Worm (Caenorhabditis elegans) whole organism, young adult: Measurements from ENCODE around the gene C16D9.9.

Experiments
- B0336.3 ChIP-seq: fragments of 200-800 bp; sonication (Bioruptor generic); IDR thresholded peaks from 2 replicates; pipeline ENCODE4 v1.3.6; 2022; ENCODE audit warnings: missing genetic modification characterization, missing compliant biosample characterization
- C06A6.2 ChIP-seq: fragments of 200-800 bp; sonication (Bioruptor generic); conservative IDR thresholded peaks from 2 replicates; pipeline ENCODE4 v1.3.6; 2022; ENCODE audit warnings: missing genetic modification characterization, missing compliant biosample characterization
- D2030.7 ChIP-seq: fragments of 200-800 bp; sonication (Bioruptor generic); IDR thresholded peaks from 2 replicates; pipeline ENCODE4 v1.3.6; 2022; ENCODE audit warnings: missing genetic modification reagents, missing genetic modification characterization, missing compliant biosample characterization
- F23B12.7 ChIP-seq: sonication (generic microtip); optimal IDR thresholded peaks from 2 replicates; lab custom pipeline; 2017; ENCODE audit warnings: missing genetic modification characterization, mild to moderate bottlenecking, missing compliant biosample characterization, antibody characterized with exemption, moderate library complexity; ENCODE audit not compliant: insufficient read depth
- F33H1.4 ChIP-seq: fragments of 200-800 bp; sonication (Bioruptor generic); IDR thresholded peaks from 2 replicates; pipeline ENCODE4 v1.3.6; 2022; ENCODE audit warnings: missing genetic modification reagents, missing genetic modification characterization, missing compliant biosample characterization
- F37B4.10 ChIP-seq: fragments of 200-800 bp; sonication (Bioruptor generic); IDR thresholded peaks from 2 replicates; pipeline ENCODE4 v1.3.6; 2022; ENCODE audit warnings: missing genetic modification characterization, missing compliant biosample characterization
- F55B11.4 ChIP-seq: sonication (generic microtip); optimal IDR thresholded peaks from 2 replicates; lab custom pipeline; 2016; ENCODE audit warnings: missing compliant biosample characterization, missing genetic modification characterization, borderline replicate concordance; ENCODE audit not compliant: insufficient read depth
- F57C9.4 ChIP-seq: sonication (generic microtip); optimal IDR thresholded peaks from 2 replicates; lab custom pipeline; 2017; ENCODE audit warnings: mild to moderate bottlenecking, missing genetic modification characterization, missing compliant biosample characterization
- Y53G8AR.9 ChIP-seq: fragments of 200-800 bp; sonication (Bioruptor generic); conservative IDR thresholded peaks from 2 replicates; pipeline ENCODE4 v1.3.6; 2022; ENCODE audit warnings: missing genetic modification reagents, missing genetic modification characterization, missing compliant biosample characterization
- Y67H2A.10 ChIP-seq: fragments of 200-800 bp; sonication (Bioruptor generic); conservative IDR thresholded peaks from 2 replicates; pipeline ENCODE4 v1.3.6; 2022; ENCODE audit warnings: missing genetic modification reagents, missing genetic modification characterization, missing compliant biosample characterization
- Y79H2A.3 ChIP-seq: fragments of 200-800 bp; sonication (Bioruptor generic); conservative IDR thresholded peaks from 2 replicates; pipeline ENCODE4 v1.3.6; 2022; ENCODE audit warnings: missing genetic modification reagents, missing genetic modification characterization, missing compliant biosample characterization
- ZK185.1 ChIP-seq: sonication (generic microtip); optimal IDR thresholded peaks from 2 replicates; lab custom pipeline; 2016; ENCODE audit warnings: mild to moderate bottlenecking, missing genetic modification characterization, missing compliant biosample characterization; ENCODE audit not compliant: poor library complexity, severe bottlenecking
- athp-1 ChIP-seq: sonication (generic microtip); optimal IDR thresholded peaks from 2 replicates; lab custom pipeline; 2017; ENCODE audit warnings: mild to moderate bottlenecking, missing genetic modification characterization, missing compliant biosample characterization
- attf-3 ChIP-seq: fragments of 200-800 bp; sonication (Bioruptor generic); conservative IDR thresholded peaks from 2 replicates; pipeline ENCODE4 v1.3.6; 2022; ENCODE audit warnings: missing genetic modification reagents, missing genetic modification characterization, missing compliant biosample characterization
- attf-6 ChIP-seq: fragments of 200-800 bp; sonication (Bioruptor generic); IDR thresholded peaks from 2 replicates; pipeline ENCODE4 v1.3.6; 2022; ENCODE audit warnings: missing genetic modification reagents, missing genetic modification characterization, missing compliant biosample characterization
- bed-2 ChIP-seq: fragments of 200-800 bp; sonication (Bioruptor generic); IDR thresholded peaks from 2 replicates; pipeline ENCODE4 v1.3.6; 2022; ENCODE audit warnings: missing genetic modification reagents, missing genetic modification characterization, missing compliant biosample characterization
- cebp-1 ChIP-seq, 2 experiments: fragments of 200-800 bp in 1 of 2; sonication (Bioruptor generic) in 1 of 2; sonication (generic microtip) in 1 of 2; IDR thresholded peaks in 1 of 2; optimal IDR thresholded peaks in 1 of 2; 2 replicates each; pipeline versions ENCODE4 v1.3.6 to Lab custom; 2017 to 2022; ENCODE audit warnings: missing compliant biosample characterization in 2 of 2, missing genetic modification characterization in 2 of 2, mild to moderate bottlenecking in 1 of 2, missing genetic modification reagents in 1 of 2, moderate library complexity in 1 of 2
- ceh-40 ChIP-seq: fragments of 200-800 bp; sonication (Bioruptor generic); IDR thresholded peaks from 2 replicates; pipeline ENCODE4 v1.3.6; 2022; ENCODE audit warnings: missing genetic modification characterization, missing compliant biosample characterization
- ceh-79 ChIP-seq: sonication (generic microtip); optimal IDR thresholded peaks from 2 replicates; lab custom pipeline; 2017; ENCODE audit warnings: mild to moderate bottlenecking, missing genetic modification characterization, missing compliant biosample characterization
- dpl-1 ChIP-seq: fragments of 150-350 bp; optimal IDR thresholded peaks from 2 replicates; lab custom pipeline; 2014; ENCODE audit warnings: missing biosample characterization, missing genetic modification reagents, missing genetic modification characterization
- efl-1 ChIP-seq: fragments of 150-350 bp; optimal IDR thresholded peaks from 2 replicates; lab custom pipeline; 2014; ENCODE audit warnings: missing biosample characterization, missing genetic modification reagents, missing genetic modification characterization
- egl-18 ChIP-seq: fragments of 200-800 bp; sonication (Bioruptor generic); IDR thresholded peaks from 2 replicates; pipeline ENCODE4 v1.3.6; 2022; ENCODE audit warnings: missing genetic modification reagents, missing genetic modification characterization, missing compliant biosample characterization
- egl-44 ChIP-seq: fragments of 200-800 bp; sonication (Bioruptor generic); IDR thresholded peaks from 2 replicates; pipeline ENCODE4 v1.3.6; 2022; ENCODE audit warnings: missing genetic modification reagents, missing genetic modification characterization, missing compliant biosample characterization
- ekl-4 ChIP-seq: fragments of 200-800 bp; sonication (Bioruptor generic); IDR thresholded peaks from 2 replicates; pipeline ENCODE4 v1.3.6; 2022; ENCODE audit warnings: missing genetic modification reagents, missing genetic modification characterization, missing compliant biosample characterization
- lin-35 ChIP-seq, 3 experiments: fragments of 150-350 bp in 2 of 3; sonication (generic microtip) in 1 of 3; optimal IDR thresholded peaks; 2 replicates each; lab custom pipeline; 2014 to 2018; ENCODE audit warnings: missing biosample characterization in 3 of 3, missing genetic modification characterization in 3 of 3, missing genetic modification reagents in 3 of 3
- lin-54 ChIP-seq: fragments of 200-800 bp; sonication (Bioruptor generic); optimal IDR thresholded peaks from 2 replicates; lab custom pipeline; 2018; ENCODE audit warnings: mild to moderate bottlenecking, missing genetic modification characterization, missing compliant biosample characterization
- lsl-1 ChIP-seq: fragments of 200-800 bp; sonication (Bioruptor generic); optimal IDR thresholded peaks from 2 replicates; lab custom pipeline; 2018; ENCODE audit warnings: mild to moderate bottlenecking, missing genetic modification characterization, moderate library complexity, missing compliant biosample characterization
- lsy-27 ChIP-seq: sonication (generic microtip); optimal IDR thresholded peaks from 2 replicates; lab custom pipeline; 2017; ENCODE audit warnings: missing genetic modification characterization, mild to moderate bottlenecking, missing compliant biosample characterization, antibody characterized with exemption, missing genotype, borderline replicate concordance; ENCODE audit not compliant: insufficient read depth
- madf-10 ChIP-seq: sonication (generic microtip); optimal IDR thresholded peaks from 2 replicates; lab custom pipeline; 2016; ENCODE audit warnings: mild to moderate bottlenecking, missing genetic modification characterization, missing compliant biosample characterization
- madf-3 ChIP-seq: fragments of 200-800 bp; sonication (Bioruptor generic); IDR thresholded peaks from 2 replicates; pipeline ENCODE4 v1.3.6; 2022; ENCODE audit warnings: missing genetic modification reagents, missing genetic modification characterization, missing compliant biosample characterization
- nfya-1 ChIP-seq: sonication (generic microtip); optimal IDR thresholded peaks from 2 replicates; lab custom pipeline; 2017; ENCODE audit warnings: antibody characterized with exemption, missing compliant biosample characterization, missing genetic modification characterization, borderline replicate concordance; ENCODE audit not compliant: insufficient read depth
- nfya-2 ChIP-seq: fragments of 200-800 bp; sonication (Bioruptor generic); IDR thresholded peaks from 2 replicates; pipeline ENCODE4 v1.3.6; 2022; ENCODE audit warnings: missing genetic modification reagents, missing genetic modification characterization, missing compliant biosample characterization
- nhr-179 ChIP-seq: sonication (generic microtip); optimal IDR thresholded peaks from 2 replicates; lab custom pipeline; 2016; ENCODE audit warnings: mild to moderate bottlenecking, missing genetic modification characterization, missing compliant biosample characterization
- nhr-27 ChIP-seq: fragments of 200-800 bp; sonication (Bioruptor generic); optimal IDR thresholded peaks from 2 replicates; lab custom pipeline; 2018; ENCODE audit warnings: mild to moderate bottlenecking, missing genetic modification characterization, moderate library complexity, missing compliant biosample characterization
- nhr-90 ChIP-seq: sonication (generic microtip); optimal IDR thresholded peaks from 2 replicates; lab custom pipeline; 2016; ENCODE audit warnings: missing genotype, mild to moderate bottlenecking, missing genetic modification characterization, missing compliant biosample characterization
- pha-4 ChIP-seq: fragments of 150-350 bp; sonication (generic microtip); optimal IDR thresholded peaks from 2 replicates; lab custom pipeline; 2014; ENCODE audit warnings: missing biosample characterization, missing genetic modification reagents, missing genetic modification characterization
- rcor-1 ChIP-seq: fragments of 200-800 bp; sonication (Bioruptor generic); IDR thresholded peaks from 2 replicates; pipeline ENCODE4 v1.3.6; 2022; ENCODE audit warnings: missing genetic modification reagents, missing genetic modification characterization, missing compliant biosample characterization
- snpc-4 ChIP-seq, 5 experiments: fragments of 150-350 bp in 1 of 5; sonication (generic microtip) in 4 of 5; optimal IDR thresholded peaks; 2 replicates each; lab custom pipeline; 2014 to 2018; ENCODE audit warnings: missing genetic modification characterization in 5 of 5, missing biosample characterization in 3 of 5, antibody characterized with exemption in 2 of 5, mild to moderate bottlenecking in 2 of 5, missing compliant biosample characterization in 2 of 5, missing genotype in 2 of 5, moderate library complexity in 2 of 5, missing genetic modification reagents in 1 of 5
- somi-1 ChIP-seq: fragments of 200-800 bp; sonication (Bioruptor generic); optimal IDR thresholded peaks from 2 replicates; lab custom pipeline; 2018; ENCODE audit warnings: mild to moderate bottlenecking, missing genetic modification characterization, missing compliant biosample characterization
- ztf-22 ChIP-seq: fragments of 200-800 bp; sonication (Bioruptor generic); optimal IDR thresholded peaks from 2 replicates; lab custom pipeline; 2018; ENCODE audit warnings: mild to moderate bottlenecking, missing genetic modification characterization, moderate library complexity, missing compliant biosample characterization
- ztf-25 ChIP-seq: fragments of 200-800 bp; sonication (Bioruptor generic); IDR thresholded peaks from 2 replicates; pipeline ENCODE4 v1.3.6; 2022; ENCODE audit warnings: missing genetic modification reagents, missing genetic modification characterization, missing compliant biosample characterization
- ztf-28 ChIP-seq: fragments of 200-800 bp; sonication (Bioruptor generic); IDR thresholded peaks from 2 replicates; pipeline ENCODE4 v1.3.6; 2022; ENCODE audit warnings: missing genetic modification reagents, missing genetic modification characterization, missing compliant biosample characterization
- ztf-6 ChIP-seq: fragments of 200-800 bp; sonication (Bioruptor generic); IDR thresholded peaks from 2 replicates; pipeline ENCODE4 v1.3.6; 2022; ENCODE audit warnings: missing genetic modification reagents, missing genetic modification characterization, missing compliant biosample characterization

The C16D9.9 gene

ce11 chrV:8219550-8219949 lies 44.5 kb upstream of the C16D9.9 start:
- no peak for TF ChIP-seq Y67H2A.10 (GFP tag; lab: Robert Waterston, UW)
- no peak for TF ChIP-seq nfya-1 (tag; lab: Kevin White, UChicago)
- no peak for TF ChIP-seq F55B11.4 (tag; lab: Kevin White, UChicago)
- TF ChIP-seq egl-44 (GFP tag; lab: Robert Waterston, UW), result no peak
- no peak for TF ChIP-seq dpl-1
- TF ChIP-seq F33H1.4 (GFP tag; lab: Robert Waterston, UW), result no peak
- TF ChIP-seq somi-1, result no peak
- no peak for TF ChIP-seq cebp-1 (GFP tag; IDR thresholded peaks at IDR 0.05; lab: Robert Waterston, UW)
- no peak for TF ChIP-seq cebp-1 (tag; optimal IDR thresholded peaks at IDR 0.05; lab: Kevin White, UChicago)
- no peak for TF ChIP-seq ZK185.1
- no peak for TF ChIP-seq rcor-1
- TF ChIP-seq nhr-90, result no peak
- no peak for TF ChIP-seq F23B12.7 (tag; lab: Kevin White, UChicago)
- no peak for TF ChIP-seq F57C9.4 (tag; lab: Kevin White, UChicago)
- TF ChIP-seq ceh-79 (tag; lab: Kevin White, UChicago), result no peak
- TF ChIP-seq egl-18 (GFP tag; lab: Robert Waterston, UW), result no peak
- TF ChIP-seq madf-3 (GFP tag; lab: Robert Waterston, UW), result no peak
- TF ChIP-seq nhr-27, result no peak
- TF ChIP-seq madf-10 (tag; lab: Kevin White, UChicago), result no peak
- TF ChIP-seq ztf-6 (GFP tag; lab: Robert Waterston, UW), result no peak

ce11 chrV:8221083-8221538 lies 42.9 kb upstream of the C16D9.9 start, which contains the start of the genes cogc-6 and air-1:
TSS of gene cogc-6 (minus strand) at chrV:8221316.
TSS of gene air-1 (plus strand) at chrV:8221488.
- TF ChIP-seq snpc-4 (GFP tag; optimal IDR thresholded peaks at IDR 0.05; lab: Kevin White, UChicago) (peak; percentile 11), snpc-4 (tag; optimal IDR thresholded peaks at IDR 0.05; lab: Kevin White, UChicago) (peak in 1 of 4 experiments; percentile 30), madf-3 (GFP tag; lab: Robert Waterston, UW) (no peak), ceh-40 (GFP tag; lab: Robert Waterston, UW) (no peak), efl-1 (GFP tag; lab: Kevin White, UChicago) (peak; percentile 36), bed-2 (GFP tag; lab: Robert Waterston, UW) (no peak), attf-3 (GFP tag; lab: Robert Waterston, UW) (peak; percentile 94), Y53G8AR.9 (GFP tag; lab: Robert Waterston, UW) (no peak), C06A6.2 (no peak), nhr-27 (no peak), ztf-28 (GFP tag; lab: Robert Waterston, UW) (no peak)

- TF ChIP-seq lin-35 (GFP tag; optimal IDR thresholded peaks at IDR 0.05; lab: Kevin White, UChicago), result no peak
- TF ChIP-seq lsy-27 (tag; lab: Kevin White, UChicago), result no peak
- 0 out of 2 replicates have a peak, but pooled peaks have one; percentile 19 for TF ChIP-seq F37B4.10
- TF ChIP-seq attf-6, result peak; percentile 62; the same call in 1 of the 2 replicates
- TF ChIP-seq lsl-1, result peak; percentile 10
- TF ChIP-seq D2030.7 (GFP tag; lab: Robert Waterston, UW), result peak; percentile 28; the same call in 1 of the 2 replicates
- 0 out of 2 replicates have a peak, but pooled peaks have one; percentile 63 for TF ChIP-seq ztf-25
- 0 out of 2 replicates have a peak, but pooled peaks have one; percentile 33 for TF ChIP-seq ekl-4
- TF ChIP-seq nhr-179, result no peak
- no peak for TF ChIP-seq ztf-6 (GFP tag; lab: Robert Waterston, UW)
- no peak for TF ChIP-seq snpc-4 (GFP tag; optimal IDR thresholded peaks at IDR 0.05; lab: Kevin White, UChicago)
- peak in 1 of 4 experiments; percentile 15 for TF ChIP-seq snpc-4 (tag; optimal IDR thresholded peaks at IDR 0.05; lab: Kevin White, UChicago)
- peak; percentile 43 for TF ChIP-seq athp-1 (tag; lab: Kevin White, UChicago)
- no peak for TF ChIP-seq lin-54 (GFP tag; lab: Kevin White, UChicago)
- no peak for TF ChIP-seq Y79H2A.3
- no peak for TF ChIP-seq bed-2 (GFP tag; lab: Robert Waterston, UW)
- no peak for TF ChIP-seq ztf-22 (GFP tag; lab: Kevin White, UChicago)
- no peak for TF ChIP-seq pha-4 (tag; lab: Kevin White, UChicago)
- no peak for TF ChIP-seq madf-3 (GFP tag; lab: Robert Waterston, UW)
- TF ChIP-seq B0336.3 (GFP tag; lab: Robert Waterston, UW), result peak; percentile 75
- TF ChIP-seq nfya-2 (GFP tag; lab: Robert Waterston, UW), result no peak
Measured at ce11 chrV:8223417-8223816, 40.6 kb upstream of the C16D9.9 start.
